Fruit fly (Drosophila melanogaster) whole organism, adult: ENCODE measurements around the gene CG42390.
A peak's percentile ranks its signal among the peaks of the same experiment; 100 is the strongest.

Experiments
- CG11617 ChIP-seq: fragments of 200-800 bp; sonication (Bioruptor generic); optimal IDR thresholded peaks from 2 replicates; lab custom pipeline; 2017; ENCODE audit warnings: mild to moderate bottlenecking, missing biosample characterization, missing genetic modification reagents, missing genetic modification characterization
- CG12768 ChIP-seq: fragments of 200-800 bp; sonication (Bioruptor generic); optimal IDR thresholded peaks from 2 replicates; lab custom pipeline; 2017; ENCODE audit warnings: missing biosample characterization, missing genetic modification characterization, mild to moderate bottlenecking, moderate library complexity, missing genetic modification reagents
- CG14711 ChIP-seq: fragments of 200-800 bp; sonication (Bioruptor generic); optimal IDR thresholded peaks from 2 replicates; lab custom pipeline; 2018; ENCODE audit warnings: missing biosample characterization, mild to moderate bottlenecking, missing genetic modification characterization, moderate library complexity
- CG1620 ChIP-seq: fragments of 200-800 bp; sonication (Bioruptor generic); optimal IDR thresholded peaks from 2 replicates; lab custom pipeline; 2016; ENCODE audit warnings: missing biosample characterization, missing genetic modification characterization
- CG33017 ChIP-seq: fragments of 200-800 bp; sonication (Bioruptor generic); optimal IDR thresholded peaks from 2 replicates; lab custom pipeline; 2018; ENCODE audit warnings: missing biosample characterization, mild to moderate bottlenecking, missing genetic modification characterization, moderate library complexity
- CG5204 ChIP-seq: fragments of 200-800 bp; sonication (Bioruptor generic); optimal IDR thresholded peaks from 2 replicates; lab custom pipeline; 2016; ENCODE audit warnings: missing biosample characterization, missing genetic modification characterization
- CG7045 ChIP-seq: fragments of 200-800 bp; sonication (Bioruptor generic); optimal IDR thresholded peaks from 2 replicates; lab custom pipeline; 2017; ENCODE audit warnings: missing biosample characterization, mild to moderate bottlenecking, missing genetic modification characterization
- CG7101 ChIP-seq: fragments of 200-800 bp; sonication (Bioruptor generic); optimal IDR thresholded peaks from 2 replicates; lab custom pipeline; 2018; ENCODE audit warnings: missing biosample characterization, mild to moderate bottlenecking, missing genetic modification characterization, moderate library complexity
- Clk ChIP-seq: fragments of 200-800 bp; sonication (Bioruptor generic); optimal IDR thresholded peaks from 2 replicates; lab custom pipeline; 2017; ENCODE audit warnings: missing biosample characterization, missing genetic modification characterization
- Crg-1 ChIP-seq: fragments of 200-800 bp; sonication (Bioruptor generic); optimal IDR thresholded peaks from 2 replicates; lab custom pipeline; 2016; ENCODE audit warnings: missing biosample characterization, missing genetic modification characterization
- Hr96 ChIP-seq: fragments of 200-800 bp; sonication (Bioruptor generic); optimal IDR thresholded peaks from 2 replicates; lab custom pipeline; 2016; ENCODE audit warnings: missing biosample characterization, missing genetic modification characterization
- Mnt ChIP-seq: fragments of 200-800 bp; sonication (Bioruptor generic); optimal IDR thresholded peaks from 2 replicates; lab custom pipeline; 2016; ENCODE audit warnings: missing biosample characterization, mild to moderate bottlenecking, missing genetic modification characterization
- bab1 ChIP-seq: fragments of 200-800 bp; sonication (Bioruptor generic); optimal IDR thresholded peaks from 3 replicates; lab custom pipeline; 2019; ENCODE audit warnings: missing biosample characterization, mild to moderate bottlenecking, missing genetic modification characterization, moderate library complexity
- cic ChIP-seq: fragments of 200-800 bp; sonication (Bioruptor generic); optimal IDR thresholded peaks from 2 replicates; lab custom pipeline; 2017; ENCODE audit warnings: missing biosample characterization, mild to moderate bottlenecking, missing genetic modification characterization, moderate library complexity
- cnc ChIP-seq, 2 experiments: fragments of >200 bp; optimal IDR thresholded peaks; 2 replicates each; lab custom pipeline; 2017
- kay ChIP-seq: fragments of 200-800 bp; sonication (Bioruptor generic); peaks from one replicate; lab custom pipeline; 2016; ENCODE audit warnings: missing biosample characterization, missing genetic modification characterization, borderline replicate concordance
- ovo ChIP-seq: fragments of 200-800 bp; sonication (Bioruptor generic); optimal IDR thresholded peaks from 2 replicates; lab custom pipeline; 2016; ENCODE audit warnings: missing biosample characterization, missing genetic modification characterization
- pad ChIP-seq: fragments of 200-800 bp; sonication (Bioruptor generic); optimal IDR thresholded peaks from 3 replicates; lab custom pipeline; 2017; ENCODE audit warnings: missing biosample characterization, missing genetic modification characterization, mild to moderate bottlenecking, moderate library complexity, missing genetic modification reagents
- tj ChIP-seq: fragments of 200-800 bp; sonication (Bioruptor generic); optimal IDR thresholded peaks from 3 replicates; lab custom pipeline; 2017; ENCODE audit warnings: missing biosample characterization, mild to moderate bottlenecking, missing genetic modification characterization, moderate library complexity
- toe ChIP-seq: fragments of 200-800 bp; sonication (Bioruptor generic); optimal IDR thresholded peaks from 2 replicates; lab custom pipeline; 2016; ENCODE audit warnings: missing biosample characterization, missing genetic modification characterization

Gene CG42390

DNA sequence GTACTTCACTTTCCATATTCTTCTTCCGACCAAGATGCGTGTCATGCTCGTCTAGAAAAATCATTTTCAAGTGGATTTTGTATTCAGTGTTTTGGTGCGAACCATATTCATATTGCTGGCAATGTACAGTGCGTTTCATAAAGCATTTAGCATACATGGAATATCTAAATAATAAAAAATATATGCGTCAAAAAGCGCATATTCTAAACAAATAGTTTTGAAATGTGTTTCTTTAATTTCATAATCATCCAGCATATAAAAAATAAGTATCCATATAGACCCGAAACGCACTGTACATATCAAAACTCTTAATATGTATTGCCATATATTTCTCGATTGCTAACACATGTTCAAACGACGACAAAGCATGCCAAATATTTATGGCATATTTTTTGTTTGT, 1.4 kb downstream of the CG42390 start:
- TF ChIP-seq CG7045 (GFP tag; lab: Kevin White, UChicago) = no peak

DNA sequence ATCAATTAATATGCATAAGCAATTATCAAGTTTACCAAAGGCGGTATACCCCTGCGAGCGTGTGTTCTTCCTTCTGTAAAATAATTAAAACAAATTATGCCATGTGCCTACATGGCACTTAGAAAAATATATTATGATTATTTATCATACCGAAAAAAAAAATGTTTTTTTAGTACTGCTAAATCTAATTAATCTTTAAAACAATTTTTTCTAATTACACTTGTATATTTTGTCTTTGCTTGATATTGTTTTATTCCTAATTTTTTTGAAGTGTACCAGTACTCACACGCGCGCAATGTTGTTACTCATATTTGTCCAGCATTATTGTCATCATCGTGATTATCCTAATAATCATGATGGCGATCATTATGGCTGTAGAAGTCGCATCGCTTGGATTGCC, 3.5 kb downstream of the CG42390 start:
- TF ChIP-seq pad (GFP tag; lab: Kevin White, UChicago) (no peak), CG5204 (GFP tag; lab: Kevin White, UChicago) (no peak), CG11617 (no peak), Hr96 (GFP tag; lab: Kevin White, UChicago) (no peak), CG7101 (tag; lab: Kevin White, UChicago) (no peak), Clk (GFP tag; lab: Kevin White, UChicago) (no peak), kay (no peak), CG33017 (tag; lab: Kevin White, UChicago) (no peak), cic (GFP tag; lab: Kevin White, UChicago) (no peak), toe (GFP tag; lab: Kevin White, UChicago) (no peak), CG1620 (GFP tag; lab: Kevin White, UChicago) (no peak), cnc (optimal IDR thresholded peaks at IDR 0.05; lab: Kevin White, UChicago) (no peak)

DNA sequence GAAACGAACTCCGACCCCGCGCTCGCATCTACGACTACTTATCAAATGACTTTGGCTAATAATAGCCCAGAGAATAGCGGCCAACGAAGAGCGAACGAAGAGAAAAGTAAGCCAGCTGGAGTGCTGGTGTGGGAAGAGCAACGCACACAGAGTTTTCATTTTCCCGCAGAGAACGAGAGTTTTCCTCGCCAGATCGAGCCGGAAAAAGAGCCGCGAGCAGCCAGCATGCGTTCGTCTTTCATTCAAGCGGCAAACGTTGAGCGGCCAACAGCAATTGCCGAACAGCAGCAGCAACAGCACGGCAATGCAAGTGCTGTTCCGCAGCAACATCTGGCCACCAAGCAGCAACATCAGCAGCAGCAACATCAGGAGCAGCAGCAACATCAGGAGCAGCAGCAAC, 5.0 kb downstream of the CG42390 start:
- TF ChIP-seq Clk (GFP tag; lab: Kevin White, UChicago) (no peak), kay (peak; percentile 10), CG5204 (GFP tag; lab: Kevin White, UChicago) (no peak)

DNA sequence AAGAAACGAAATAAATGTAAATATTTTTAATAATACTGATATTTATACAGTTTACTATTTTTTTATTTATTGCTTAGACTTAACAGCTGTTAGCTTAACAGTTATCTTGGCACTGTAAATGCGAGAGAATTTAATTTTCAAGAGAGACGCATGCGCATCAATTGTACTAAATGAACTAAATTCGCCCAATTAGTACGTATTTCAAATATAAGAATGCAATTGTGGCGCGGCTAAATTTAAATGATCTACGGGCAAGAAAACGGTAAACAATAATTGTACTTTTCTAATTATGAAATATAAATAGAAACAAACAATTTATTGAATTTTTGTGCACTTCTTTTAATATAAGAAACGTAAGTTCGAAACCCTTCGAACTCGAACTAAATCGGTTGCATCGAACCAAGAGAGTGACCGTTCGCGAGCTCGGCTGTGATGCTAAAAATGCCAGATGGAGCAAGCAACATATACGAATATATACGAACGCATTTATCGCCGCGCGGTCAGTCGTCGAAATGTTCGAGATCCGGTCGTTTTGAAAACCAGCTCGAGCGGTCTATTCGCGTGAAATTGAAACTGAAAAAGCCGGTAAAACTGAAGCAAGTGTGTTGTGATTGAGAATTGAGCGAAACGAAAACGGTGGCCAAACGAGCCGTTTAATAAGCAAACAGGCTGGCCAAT, 13.6 kb downstream of the CG42390 start, which contains the start of gene SKIP:
TSS of gene SKIP (plus strand) at position 494 of the 678 bp plus-strand sequence.
- TF ChIP-seq bab1 (GFP tag; lab: Kevin White, UChicago) (peak; percentile 12), CG1620 (GFP tag; lab: Kevin White, UChicago) (no peak), Crg-1 (GFP tag; lab: Kevin White, UChicago) (no peak), kay (peak; percentile 65), CG14711 (tag; lab: Kevin White, UChicago) (no peak)

DNA sequence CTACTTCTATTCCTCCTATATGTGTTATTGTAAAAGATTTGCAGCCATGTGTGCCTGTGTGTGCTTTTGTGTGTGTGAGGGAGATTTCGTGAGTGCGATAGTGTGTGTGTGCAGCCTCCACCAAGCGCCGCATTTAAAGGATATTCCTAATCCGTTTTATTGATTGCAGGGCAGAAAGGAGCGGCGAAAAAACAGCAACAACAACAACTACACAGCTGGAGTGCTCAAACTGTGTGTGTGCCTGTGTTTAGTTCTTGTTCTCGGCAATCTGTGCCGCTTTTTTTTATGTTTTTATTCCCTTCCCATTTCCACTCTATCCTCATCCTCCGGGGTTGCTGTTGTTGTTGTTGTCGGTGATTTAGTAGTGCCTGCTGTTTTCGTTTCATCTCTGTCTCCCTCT, 14.6 kb downstream of the CG42390 start:
- TF ChIP-seq CG5204 (GFP tag; lab: Kevin White, UChicago) (no peak), Mnt (GFP tag; lab: Kevin White, UChicago) (no peak), CG33017 (tag; lab: Kevin White, UChicago) (no peak), kay (no peak), toe (GFP tag; lab: Kevin White, UChicago) (no peak), cnc (optimal IDR thresholded peaks at IDR 0.05; lab: Kevin White, UChicago) (no peak), CG7101 (tag; lab: Kevin White, UChicago) (no peak), tj (GFP tag; lab: Kevin White, UChicago) (no peak)

DNA sequence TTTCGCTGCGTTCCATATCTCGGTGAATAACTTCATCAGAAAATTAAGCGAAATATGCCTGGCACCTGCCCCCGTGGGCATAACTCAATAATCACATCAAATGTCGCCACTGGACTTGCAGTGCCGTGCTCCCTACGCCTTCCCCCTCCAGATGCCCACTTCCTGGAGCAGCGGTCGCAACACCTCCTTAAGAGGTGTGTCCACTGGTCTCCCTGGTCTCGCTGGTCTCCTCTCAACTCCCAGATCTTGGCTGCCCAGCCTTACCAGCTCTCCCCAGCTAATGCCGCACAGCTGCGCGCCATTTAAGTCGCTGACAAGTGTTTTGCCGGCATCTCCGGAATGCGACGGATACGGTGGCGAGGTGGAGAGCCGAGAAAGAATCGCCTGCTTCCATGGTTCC, 15.6 kb downstream of the CG42390 start:
- TF ChIP-seq CG12768 (GFP tag; lab: Kevin White, UChicago) (no peak), Hr96 (GFP tag; lab: Kevin White, UChicago) (no peak), CG14711 (tag; lab: Kevin White, UChicago) (no peak), CG11617 (no peak), Mnt (GFP tag; lab: Kevin White, UChicago) (no peak), tj (GFP tag; lab: Kevin White, UChicago) (no peak), Crg-1 (GFP tag; lab: Kevin White, UChicago) (no peak), CG7101 (tag; lab: Kevin White, UChicago) (no peak), cnc (optimal IDR thresholded peaks at IDR 0.05; lab: Kevin White, UChicago) (no peak), ovo (GFP tag; lab: Kevin White, UChicago) (no peak)

DNA sequence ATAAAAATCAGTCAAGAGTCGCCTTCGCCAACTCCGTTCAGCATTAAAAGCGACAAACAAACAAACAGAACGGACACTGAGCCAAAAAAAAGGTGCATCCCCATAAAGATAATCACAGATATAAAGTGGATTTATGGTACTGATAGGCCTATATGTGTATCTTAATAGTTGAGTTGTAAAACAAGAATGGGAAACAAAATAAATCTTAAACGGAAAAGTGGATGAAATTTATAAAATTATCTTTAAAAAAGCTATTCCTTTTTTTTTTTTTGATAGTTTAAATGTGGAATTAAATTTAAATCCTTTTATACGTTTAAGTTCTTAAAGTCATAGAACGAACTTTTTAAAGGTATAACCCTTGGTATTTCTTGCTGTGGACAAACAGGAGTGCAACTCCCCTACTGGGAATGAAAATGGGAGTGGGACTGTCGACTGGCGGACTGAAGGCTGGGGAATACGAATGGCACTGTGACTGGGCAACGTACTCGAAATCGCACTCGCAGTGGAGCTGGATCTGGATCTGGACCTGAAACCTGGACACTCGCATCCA, 17.2 kb downstream of the CG42390 start:
- TF ChIP-seq CG11617 (no peak), toe (GFP tag; lab: Kevin White, UChicago) (no peak), CG7101 (tag; lab: Kevin White, UChicago) (no peak), bab1 (GFP tag; lab: Kevin White, UChicago) (no peak), CG1620 (GFP tag; lab: Kevin White, UChicago) (no peak), cnc (optimal IDR thresholded peaks at IDR 0.05; lab: Kevin White, UChicago) (no peak), Hr96 (GFP tag; lab: Kevin White, UChicago) (no peak), ovo (GFP tag; lab: Kevin White, UChicago) (no peak), Crg-1 (GFP tag; lab: Kevin White, UChicago) (no peak), cic (GFP tag; lab: Kevin White, UChicago) (no peak), CG5204 (GFP tag; lab: Kevin White, UChicago) (no peak), CG14711 (tag; lab: Kevin White, UChicago) (no peak), Mnt (GFP tag; lab: Kevin White, UChicago) (no peak)
